Worm (Caenorhabditis elegans): ENCODE measurements around the gene ptr-5.

The ptr-5 gene

ce11 chrX:17324954-17325353 lies 6.6 kb downstream of the ptr-5 start:
- no peak for TF ChIP-seq hlh-11 (tag; optimal IDR thresholded peaks at IDR 0.05)
- no peak for TF ChIP-seq nhr-10 (tag; optimal IDR thresholded peaks at IDR 0.05)
- no peak for TF ChIP-seq dve-1 (tag; optimal IDR thresholded peaks at IDR 0.05; ENCODE audit: insufficient read depth)
- TF ChIP-seq ZK337.2 (GFP tag; IDR thresholded peaks at IDR 0.05): no peak
- no peak for TF ChIP-seq nhr-76 (tag; optimal IDR thresholded peaks at IDR 0.05)
- no peak for TF ChIP-seq php-3 (GFP tag; IDR thresholded peaks at IDR 0.05)
- no peak for TF ChIP-seq unc-130 (GFP tag; optimal IDR thresholded peaks at IDR 0.05)
- no peak for TF ChIP-seq nhr-237 (tag; optimal IDR thresholded peaks at IDR 0.05)
- TF ChIP-seq zfp-3 (GFP tag; conservative IDR thresholded peaks at IDR 0.05): no peak
- no peak for TF ChIP-seq lin-39 (tag; optimal IDR thresholded peaks at IDR 0.05)
- no peak for TF ChIP-seq ctbp-1 (GFP tag; IDR thresholded peaks at IDR 0.05)
- TF ChIP-seq unc-39 (tag; optimal IDR thresholded peaks at IDR 0.05): no peak
- TF ChIP-seq ceh-44 (GFP tag; IDR thresholded peaks at IDR 0.05): no peak
- TF ChIP-seq daf-16 (GFP tag; optimal IDR thresholded peaks at IDR 0.05): no peak
- no peak for TF ChIP-seq daf-16 (tag; optimal IDR thresholded peaks at IDR 0.05)
- no peak for TF ChIP-seq ztf-7 (tag; optimal IDR thresholded peaks at IDR 0.05)
- TF ChIP-seq set-16 (GFP tag; IDR thresholded peaks at IDR 0.05): no peak
- TF ChIP-seq nhr-102 (tag; optimal IDR thresholded peaks at IDR 0.05): no peak
- no peak for TF ChIP-seq nhr-6 (tag; optimal IDR thresholded peaks at IDR 0.05)
- TF ChIP-seq lin-15B (tag; optimal IDR thresholded peaks at IDR 0.05): no peak
- no peak for TF ChIP-seq nhr-77 (tag; optimal IDR thresholded peaks at IDR 0.05)

- TF ChIP-seq daf-19 (GFP tag; conservative IDR thresholded peaks at IDR 0.05) (no peak), nhr-25 (tag; optimal IDR thresholded peaks at IDR 0.05; ENCODE audit: borderline replicate concordance, insufficient read depth) (no peak), T26A8.4 (GFP tag; IDR thresholded peaks at IDR 0.05) (no peak), snpc-4 (tag; optimal IDR thresholded peaks at IDR 0.05) (no peak), D1046.2 (GFP tag; IDR thresholded peaks at IDR 0.05) (no peak), mes-2 (tag; optimal IDR thresholded peaks at IDR 0.05; ENCODE audit: poor library complexity, severe bottlenecking) (no peak), unc-62 (GFP tag; optimal IDR thresholded peaks at IDR 0.05 in 1 of 2) (no peak), unc-62 (tag; optimal IDR thresholded peaks at IDR 0.05) (no peak), nhr-10 (tag; optimal IDR thresholded peaks at IDR 0.05) (no peak), ZK337.2 (GFP tag; IDR thresholded peaks at IDR 0.05) (no peak), nhr-48 (tag; optimal IDR thresholded peaks at IDR 0.05) (no peak), tag-97 (GFP tag; IDR thresholded peaks at IDR 0.05) (no peak), mep-1 (tag; optimal IDR thresholded peaks at IDR 0.05) (no peak)
These were observed 8.8 kb downstream of the ptr-5 start for ce11 chrX:17327226-17327625.

ce11 chrX:17329075-17329474 lies 10.7 kb downstream of the ptr-5 start:
- TF ChIP-seq lir-3 (tag; optimal IDR thresholded peaks at IDR 0.05) (no peak), daf-16 (GFP tag; optimal IDR thresholded peaks at IDR 0.05) (no peak), daf-16 (tag; optimal IDR thresholded peaks at IDR 0.05) (peak; percentile 45), aha-1 (tag) (peak; percentile 63), D1046.2 (GFP tag; IDR thresholded peaks at IDR 0.05) (no peak), ceh-62 (tag; optimal IDR thresholded peaks at IDR 0.05) (no peak), hlh-11 (tag; optimal IDR thresholded peaks at IDR 0.05) (peak; percentile 29), ces-1 (GFP tag; optimal IDR thresholded peaks at IDR 0.05) (no peak), Y48G9A.11 (GFP tag; IDR thresholded peaks at IDR 0.05) (no peak), mxl-3 (GFP tag; optimal IDR thresholded peaks at IDR 0.05) (peak; percentile 38), mes-2 (tag; optimal IDR thresholded peaks at IDR 0.05; ENCODE audit: poor library complexity, severe bottlenecking) (no peak), nhr-6 (tag; optimal IDR thresholded peaks at IDR 0.05) (no peak), set-16 (GFP tag; IDR thresholded peaks at IDR 0.05) (no peak), tag-97 (GFP tag; IDR thresholded peaks at IDR 0.05) (no peak), snpc-4 (tag; optimal IDR thresholded peaks at IDR 0.05) (no peak), pqm-1 (tag; optimal IDR thresholded peaks at IDR 0.05) (peak; percentile 40), skn-1 (tag; optimal IDR thresholded peaks at IDR 0.05) (no peak)

Measured in whole organism, L4 larva.